Fruit fly (Drosophila melanogaster) whole organism, wandering third instar larva: ENCODE results near the gene alpha-Spec.

Source experiments
- Abd-B ChIP-seq: fragments of >200 bp; optimal IDR thresholded peaks from 2 replicates; lab custom pipeline; 2017; ENCODE audit warnings: missing biosample characterization, missing genetic modification characterization
- CG32264 ChIP-seq: fragments of 200-800 bp; sonication (Bioruptor generic); optimal IDR thresholded peaks from 2 replicates; lab custom pipeline; 2016; ENCODE audit warnings: missing biosample characterization, missing genetic modification characterization
- CG9705 ChIP-seq: fragments of 200-800 bp; sonication (Bioruptor generic); optimal IDR thresholded peaks from 2 replicates; lab custom pipeline; 2018; ENCODE audit warnings: missing biosample characterization, mild to moderate bottlenecking, missing genetic modification characterization
- CrebA ChIP-seq: fragments of 200-800 bp; sonication (Bioruptor generic); optimal IDR thresholded peaks from 2 replicates; lab custom pipeline; 2016; ENCODE audit warnings: missing biosample characterization, mild to moderate bottlenecking, missing genetic modification characterization, borderline replicate concordance
- Dfd ChIP-seq: fragments of >200 bp; optimal IDR thresholded peaks from 2 replicates; lab custom pipeline; 2017; ENCODE audit warnings: missing biosample characterization, missing genetic modification characterization
- Dif ChIP-seq: fragments of 200-275, 200-300 bp; sonication (Bioruptor generic); optimal IDR thresholded peaks from 2 replicates; lab custom pipeline; 2018; ENCODE audit warnings: missing biosample characterization, missing genetic modification characterization; ENCODE audit not compliant: partially characterized antibody
- GATAd ChIP-seq: sonication (Bioruptor generic); optimal IDR thresholded peaks from 2 replicates; lab custom pipeline; 2016; ENCODE audit warnings: missing biosample characterization, missing genetic modification characterization
- HLH106 ChIP-seq: fragments of 200-800 bp; optimal IDR thresholded peaks from 3 replicates; lab custom pipeline; 2019; ENCODE audit warnings: missing biosample characterization, mild to moderate bottlenecking, missing genetic modification characterization, moderate library complexity
- Hnf4 ChIP-seq: fragments of 200-800 bp; sonication (Bioruptor generic); optimal IDR thresholded peaks from 2 replicates; lab custom pipeline; 2016; ENCODE audit warnings: missing biosample characterization, mild to moderate bottlenecking, missing genetic modification characterization
- Hr78 ChIP-seq: fragments of >200 bp; optimal IDR thresholded peaks from 2 replicates; lab custom pipeline; 2017; ENCODE audit warnings: missing biosample characterization, missing genetic modification characterization
- Hr83 ChIP-seq: fragments of 200-300 bp; sonication (Bioruptor generic); optimal IDR thresholded peaks from 2 replicates; lab custom pipeline; 2016; ENCODE audit warnings: missing biosample characterization, mild to moderate bottlenecking, missing genetic modification characterization, moderate library complexity; ENCODE audit not compliant: poor library complexity, severe bottlenecking
- Jra ChIP-seq: sonication (Bioruptor generic); optimal IDR thresholded peaks from 2 replicates; lab custom pipeline; 2016; ENCODE audit warnings: missing biosample characterization, missing genetic modification characterization
- Mio ChIP-seq: sonication (Bioruptor generic); optimal IDR thresholded peaks from 2 replicates; lab custom pipeline; 2016; ENCODE audit warnings: missing biosample characterization, missing genetic modification characterization
- Myc ChIP-seq: fragments of >200 bp; optimal IDR thresholded peaks from 2 replicates; lab custom pipeline; 2017
- N ChIP-seq: fragments of >200 bp; optimal IDR thresholded peaks from 2 replicates; lab custom pipeline; 2018; ENCODE audit warnings: missing biosample characterization, missing external identifiers, missing genetic modification characterization
- OdsH ChIP-seq: fragments of 200-800 bp; sonication (Bioruptor generic); optimal IDR thresholded peaks from 2 replicates; lab custom pipeline; 2016; ENCODE audit warnings: missing biosample characterization, mild to moderate bottlenecking, missing genetic modification characterization
- Rel ChIP-seq, 2 experiments: fragments of 200-800 bp; sonication (Bioruptor generic) in 1 of 2; optimal IDR thresholded peaks; 2 replicates in 1 of 2; 3 replicates in 1 of 2; lab custom pipeline; 2016 to 2019; ENCODE audit warnings: mild to moderate bottlenecking in 2 of 2, missing biosample characterization in 2 of 2, missing genetic modification characterization in 2 of 2, moderate library complexity in 1 of 2
- Sp1 ChIP-seq: fragments of 200-800 bp; sonication (Bioruptor generic); optimal IDR thresholded peaks from 3 replicates; lab custom pipeline; 2019; ENCODE audit warnings: missing biosample characterization, mild to moderate bottlenecking, missing genetic modification characterization, moderate library complexity
- Vsx2 ChIP-seq: fragments of 200-300, 225-300 bp; sonication (Bioruptor generic); optimal IDR thresholded peaks from 2 replicates; lab custom pipeline; 2018; ENCODE audit warnings: missing biosample characterization, missing genetic modification characterization; ENCODE audit not compliant: partially characterized antibody
- br ChIP-seq: fragments of 200-800 bp; sonication (Bioruptor generic); optimal IDR thresholded peaks from 2 replicates; lab custom pipeline; 2016; ENCODE audit warnings: missing biosample characterization, missing genetic modification characterization
- brk ChIP-seq: fragments of 200-800 bp; sonication (Bioruptor generic); optimal IDR thresholded peaks from 2 replicates; lab custom pipeline; 2016; ENCODE audit warnings: missing biosample characterization, mild to moderate bottlenecking, missing genetic modification characterization
- dl ChIP-seq, 2 experiments: fragments of 175-275, 200-275 bp in 1 of 2; fragments of 200-275 bp in 1 of 2; sonication (Bioruptor generic); optimal IDR thresholded peaks; lab custom pipeline; 2018; ENCODE audit warnings: mild to moderate bottlenecking in 2 of 2, missing biosample characterization in 2 of 2, missing genetic modification characterization in 2 of 2, moderate library complexity in 2 of 2; ENCODE audit not compliant: partially characterized antibody in 2 of 2, insufficient read depth in 1 of 2
- dmrt93B ChIP-seq: fragments of 200-800 bp; sonication (Bioruptor generic); optimal IDR thresholded peaks from 2 replicates; lab custom pipeline; 2018; ENCODE audit warnings: missing biosample characterization, mild to moderate bottlenecking, missing genetic modification characterization
- dsf ChIP-seq: sonication (Bioruptor generic); optimal IDR thresholded peaks from 2 replicates; lab custom pipeline; 2016; ENCODE audit warnings: missing biosample characterization, missing genetic modification characterization, borderline replicate concordance
- ey ChIP-seq: fragments of 200-800 bp; sonication (Bioruptor generic); optimal IDR thresholded peaks from 2 replicates; lab custom pipeline; 2016; ENCODE audit warnings: missing biosample characterization, missing genetic modification characterization
- foxo ChIP-seq, 2 experiments: fragments of 200-800 bp; sonication (Bioruptor generic); optimal IDR thresholded peaks; 2 replicates in 1 of 2; 3 replicates in 1 of 2; lab custom pipeline; 2016 to 2017; ENCODE audit warnings: missing biosample characterization in 2 of 2, missing genetic modification characterization in 2 of 2
- fru ChIP-seq: fragments of 200-800 bp; sonication (Bioruptor generic); optimal IDR thresholded peaks from 3 replicates; lab custom pipeline; 2016; ENCODE audit warnings: missing biosample characterization, mild to moderate bottlenecking, missing genetic modification characterization
- h ChIP-seq: fragments of 200-800 bp; sonication (Bioruptor generic); optimal IDR thresholded peaks from 3 replicates; lab custom pipeline; 2016; ENCODE audit warnings: missing biosample characterization, mild to moderate bottlenecking, missing genetic modification characterization
- jim ChIP-seq: fragments of 175-275, 200-325 bp; sonication (Bioruptor generic); optimal IDR thresholded peaks from 2 replicates; lab custom pipeline; 2016; ENCODE audit warnings: missing biosample characterization, mild to moderate bottlenecking, missing genetic modification characterization
- lola ChIP-seq: fragments of >200 bp; optimal IDR thresholded peaks from 2 replicates; lab custom pipeline; 2017; ENCODE audit warnings: missing biosample characterization, missing genetic modification characterization
- pan ChIP-seq: fragments of >200 bp; optimal IDR thresholded peaks from 2 replicates; lab custom pipeline; 2017
- psq ChIP-seq: fragments of 200-800 bp; sonication (Bioruptor generic); optimal IDR thresholded peaks from 3 replicates; lab custom pipeline; 2017; ENCODE audit warnings: missing biosample characterization, mild to moderate bottlenecking, missing genetic modification characterization, moderate library complexity
- rgr ChIP-seq: fragments of 200-800 bp; sonication (Bioruptor generic); optimal IDR thresholded peaks from 3 replicates; lab custom pipeline; 2016; ENCODE audit warnings: missing biosample characterization, mild to moderate bottlenecking, missing genetic modification characterization
- sage ChIP-seq: fragments of 200-800 bp; sonication (Bioruptor generic); optimal IDR thresholded peaks from 2 replicates; lab custom pipeline; 2016; ENCODE audit warnings: missing biosample characterization, mild to moderate bottlenecking, missing genetic modification characterization
- sv ChIP-seq: fragments of 200-800 bp; sonication (Bioruptor generic); optimal IDR thresholded peaks from 3 replicates; lab custom pipeline; 2016; ENCODE audit warnings: missing biosample characterization, missing genetic modification characterization
- tai ChIP-seq: sonication (Bioruptor generic); optimal IDR thresholded peaks from 2 replicates; lab custom pipeline; 2016; ENCODE audit warnings: missing biosample characterization, missing genetic modification characterization
- usp ChIP-seq: fragments of >200 bp; optimal IDR thresholded peaks from 2 replicates; lab custom pipeline; 2017; ENCODE audit warnings: missing biosample characterization, missing genetic modification characterization
- woc ChIP-seq: sonication (Bioruptor generic); optimal IDR thresholded peaks from 2 replicates; lab custom pipeline; 2016; ENCODE audit warnings: missing biosample characterization, mild to moderate bottlenecking, missing genetic modification characterization

alpha-Spec gene

dm6 chr3L:1754935-1755334, 40.2 kb downstream of the alpha-Spec start:
- TF ChIP-seq sage (no peak), rgr (GFP tag; lab: Kevin White, UChicago) (no peak), h (GFP tag; lab: Kevin White, UChicago) (no peak), CG9705 (no peak), usp (GFP tag; lab: Kevin White, UChicago) (no peak), lola (GFP tag; lab: Kevin White, UChicago) (no peak), HLH106 (tag; lab: Kevin White, UChicago) (no peak), Dfd (no peak)

dm6 chr3L:1754262-1754661, 40.9 kb downstream of the alpha-Spec start:
- no peak for TF ChIP-seq Hr78
- TF ChIP-seq, all 38 proteins: peak for 0

DNA sequence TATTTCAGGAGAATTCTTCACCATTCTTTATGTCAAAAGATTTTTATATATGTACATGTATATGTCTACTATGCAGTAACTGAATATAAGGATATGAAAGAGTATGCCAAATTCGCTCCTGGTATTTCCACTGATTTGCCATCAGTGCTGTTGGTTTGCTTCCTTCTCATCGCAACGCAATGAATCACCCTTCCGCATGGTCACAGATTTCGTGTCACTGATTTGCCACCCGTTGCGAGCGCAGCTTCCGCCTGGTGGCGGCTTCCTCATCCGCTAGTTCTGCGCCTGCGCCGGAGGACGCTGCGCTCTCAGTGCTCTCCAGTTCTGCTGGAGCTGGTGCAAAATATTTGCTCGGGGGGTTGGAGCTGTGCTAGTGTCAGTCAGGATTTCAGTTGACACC, 46.9 kb downstream of the alpha-Spec start:
- TF ChIP-seq lola (GFP tag; lab: Kevin White, UChicago): no peak
- peak; percentile 51 for TF ChIP-seq Vsx2 (GFP tag; lab: Kevin White, UChicago)

DNA sequence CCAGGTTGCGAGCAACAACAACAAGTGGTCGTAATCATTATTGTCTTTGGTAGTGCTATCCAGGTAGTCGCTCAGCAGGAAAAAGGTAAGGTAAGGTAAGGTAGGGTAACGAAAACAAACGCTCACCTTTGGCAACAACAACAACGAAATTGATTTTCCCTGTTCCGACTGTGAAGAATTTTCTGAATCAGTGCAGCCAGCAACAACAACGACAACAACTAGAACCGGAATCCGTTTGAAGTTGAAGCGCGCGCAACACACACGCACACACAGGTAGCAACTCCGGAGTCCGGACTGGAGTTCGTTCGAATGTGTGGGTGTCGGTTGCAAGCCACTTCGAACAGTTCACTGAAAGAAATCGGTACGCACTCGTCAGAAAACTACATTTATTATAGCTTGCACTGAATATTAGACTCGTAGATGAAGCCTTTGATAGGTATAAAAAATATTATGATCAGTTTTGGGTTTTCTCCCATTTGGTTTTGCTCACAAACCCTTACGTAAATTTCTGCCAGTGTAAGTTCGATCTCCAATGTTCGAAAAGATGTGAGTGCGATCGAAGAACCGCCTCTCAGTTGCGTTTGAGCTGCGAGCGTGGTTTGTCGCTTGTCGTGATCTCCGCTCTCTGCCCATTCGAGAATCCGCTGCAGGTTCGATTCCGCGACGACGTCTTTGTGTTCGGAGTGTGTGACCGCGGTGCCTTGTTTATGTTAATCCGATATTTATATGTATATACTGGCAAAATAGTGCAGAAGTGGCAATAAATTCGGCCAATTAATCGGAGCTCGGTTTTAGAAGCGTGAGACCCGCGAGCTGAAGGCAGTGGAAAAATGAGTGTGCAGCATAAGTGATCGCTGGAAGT, 48.6 kb downstream of the alpha-Spec start, which contains the start of gene CG13921:
TSS of gene CG13921 (plus strand) at position 570 of the 862 bp plus-strand sequence.
- TF ChIP-seq dsf (peak; percentile 94), sage (peak; percentile 99), Sp1 (peak; percentile 99), lola (GFP tag; lab: Kevin White, UChicago) (no peak), rgr (GFP tag; lab: Kevin White, UChicago) (peak; percentile 99), dl (GFP tag; optimal IDR thresholded peaks at IDR 0.05; lab: Kevin White, UChicago; ENCODE audit: insufficient read depth in 1 of 2, partially characterized antibody in 2 of 2) (no peak), GATAd (GFP tag; lab: Kevin White, UChicago) (peak; percentile 94), sv (GFP tag; lab: Kevin White, UChicago) (peak; percentile 99), dmrt93B (GFP tag; lab: Kevin White, UChicago) (peak; percentile 99), ey (peak; percentile 99), Mio (GFP tag; lab: Kevin White, UChicago) (peak; percentile 88), Hnf4 (GFP tag; lab: Kevin White, UChicago) (peak; percentile 99), CG9705 (peak; percentile 99), HLH106 (tag; lab: Kevin White, UChicago) (peak; percentile 100), brk (no peak), CG32264 (GFP tag; lab: Kevin White, UChicago) (peak; percentile 99), OdsH (peak; percentile 99), Vsx2 (GFP tag; lab: Kevin White, UChicago) (no peak), usp (GFP tag; lab: Kevin White, UChicago) (no peak), h (GFP tag; lab: Kevin White, UChicago) (peak; percentile 100), Rel (GFP tag; optimal IDR thresholded peaks at IDR 0.05; lab: Kevin White, UChicago) (peak; percentile 97), Rel (tag; optimal IDR thresholded peaks at IDR 0.05; lab: Kevin White, UChicago) (peak; percentile 93), Myc (lab: Kevin White, UChicago) (no peak), N (GFP tag; lab: Kevin White, UChicago) (no peak), Dfd (no peak), fru (GFP tag; lab: Kevin White, UChicago) (peak; percentile 99), Hr83 (GFP tag; lab: Kevin White, UChicago) (peak; percentile 95), psq (peak; percentile 97), foxo (GFP tag; optimal IDR thresholded peaks at IDR 0.05; lab: Kevin White, UChicago) (peak; percentile 96 to 100), Dif (GFP tag; lab: Kevin White, UChicago) (peak; percentile 4), Hr78 (no peak), Jra (GFP tag; lab: Kevin White, UChicago) (peak; percentile 98), br (GFP tag; lab: Kevin White, UChicago) (peak; percentile 99), jim (peak; percentile 33), CrebA (GFP tag; lab: Kevin White, UChicago) (no peak), Abd-B (GFP tag; lab: Kevin White, UChicago) (no peak), woc (peak; percentile 98), pan (no peak), tai (GFP tag; lab: Kevin White, UChicago) (no peak)
